Worm (Caenorhabditis elegans): Measurements from ENCODE around the gene damt-1.

DNA sequence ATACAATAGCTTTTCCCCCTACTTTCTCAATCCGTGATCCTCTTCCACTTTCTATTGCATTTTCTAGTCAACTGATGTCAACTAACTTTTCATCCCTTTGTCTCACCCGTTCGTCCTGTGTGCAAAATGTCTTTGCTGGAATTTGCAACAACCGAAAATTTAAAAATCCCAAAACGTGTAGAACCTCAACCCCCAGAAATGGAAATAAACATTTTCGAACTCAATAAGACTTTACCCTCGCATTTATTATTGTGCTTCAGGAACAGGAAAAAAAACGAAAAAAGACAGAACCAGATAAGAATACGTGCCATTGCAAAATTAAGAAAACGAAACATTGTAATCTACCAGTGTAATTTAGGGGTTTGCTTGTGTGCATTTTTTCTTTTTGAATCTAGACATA lies 7.8 kb upstream of the damt-1 start:
- TF ChIP-seq dmd-4 (tag; optimal IDR thresholded peaks at IDR 0.05; ENCODE audit: borderline replicate concordance) (no peak), tbx-2 (tag; optimal IDR thresholded peaks at IDR 0.05) (no peak), ceh-14 (tag; optimal IDR thresholded peaks at IDR 0.05) (no peak), dve-1 (tag; optimal IDR thresholded peaks at IDR 0.05) (no peak), T23F11.4 (GFP tag; optimal IDR thresholded peaks at IDR 0.05) (no peak), fkh-10 (GFP tag; optimal IDR thresholded peaks at IDR 0.05) (no peak), eyg-1 (tag; optimal IDR thresholded peaks at IDR 0.05) (no peak), hlh-6 (tag; optimal IDR thresholded peaks at IDR 0.05) (no peak), Y22D7AL.16 (tag; optimal IDR thresholded peaks at IDR 0.05) (no peak), ama-1 (optimal IDR thresholded peaks at IDR 0.05) (peak; percentile 80), nhr-232 (tag; optimal IDR thresholded peaks at IDR 0.05) (no peak), nhr-11 (tag; optimal IDR thresholded peaks at IDR 0.05) (no peak)
